Fruit fly (Drosophila melanogaster) whole organism, embryonic: ENCODE measurements around the gene Kaz-m1.

Source experiments
- Adf1 ChIP-seq: fragments of 200-800 bp; sonication (Bioruptor generic); IDR thresholded peaks from 2 replicates; pipeline ENCODE4 v1.3.6; 2022; ENCODE audit warnings: missing biosample characterization, missing genetic modification characterization
- Atf6 ChIP-seq: fragments of 200-800 bp; sonication (Bioruptor generic); IDR thresholded peaks from 2 replicates; pipeline ENCODE4 v1.3.6; 2022; ENCODE audit warnings: missing biosample characterization, missing genetic modification characterization
- Awh ChIP-seq: fragments of 200-800 bp; sonication (Bioruptor generic); IDR thresholded peaks from 2 replicates; pipeline ENCODE4, ENCODE4 v1.3.6; 2022; ENCODE audit warnings: missing biosample characterization, missing genetic modification characterization
- Bdp1 ChIP-seq: fragments of 200-800 bp; sonication (Bioruptor generic); optimal IDR thresholded peaks from 3 replicates; lab custom pipeline; 2016; ENCODE audit warnings: missing biosample characterization, missing genetic modification characterization
- Bteb2 ChIP-seq: fragments of 200-800 bp; sonication (Bioruptor generic); optimal IDR thresholded peaks from 2 replicates; lab custom pipeline; 2016; ENCODE audit warnings: missing biosample characterization, missing genetic modification characterization
- CG10321 ChIP-seq: fragments of 200-800 bp; sonication (Bioruptor generic); IDR thresholded peaks from 2 replicates; pipeline ENCODE4 v1.3.6; 2022; ENCODE audit warnings: missing biosample characterization, missing genetic modification characterization
- CG10366 ChIP-seq: fragments of 200-800 bp; sonication (Bioruptor generic); IDR thresholded peaks from 2 replicates; pipeline ENCODE4 v1.3.6; 2022; ENCODE audit warnings: missing biosample characterization, missing genetic modification characterization
- CG10959 ChIP-seq: fragments of 200-800 bp; sonication (Bioruptor generic); IDR thresholded peaks from 2 replicates; pipeline ENCODE4 v1.3.6; 2022; ENCODE audit warnings: missing biosample characterization, missing genetic modification characterization
- CG11093 ChIP-seq: fragments of 200-800 bp; sonication (Bioruptor generic); IDR thresholded peaks from 3 replicates; pipeline ENCODE4 v1.3.6; 2022; ENCODE audit warnings: missing biosample characterization, missing genetic modification characterization
- CG11560 ChIP-seq: fragments of 200-800 bp; sonication (Bioruptor generic); IDR thresholded peaks from 3 replicates; pipeline ENCODE4 v1.3.6; 2022; ENCODE audit warnings: missing biosample characterization, missing genetic modification characterization
- CG1233 ChIP-seq: fragments of 200-800 bp; sonication (Bioruptor generic); optimal IDR thresholded peaks from 4 replicates; lab custom pipeline; 2018; ENCODE audit warnings: missing biosample characterization, mild to moderate bottlenecking, missing genetic modification characterization
- CG14860 ChIP-seq: fragments of 200-800 bp; sonication (Bioruptor generic); IDR thresholded peaks from 3 replicates; pipeline ENCODE4 v1.3.6; 2022; ENCODE audit warnings: missing biosample characterization, missing genetic modification characterization; ENCODE audit not compliant: partially characterized antibody
- CG16815 ChIP-seq: fragments of 200-800 bp; sonication (Bioruptor generic); optimal IDR thresholded peaks from 3 replicates; lab custom pipeline; 2017; ENCODE audit warnings: missing biosample characterization, mild to moderate bottlenecking, missing genetic modification characterization
- CG17829 ChIP-seq: fragments of 200-800 bp; optimal IDR thresholded peaks from 2 replicates; lab custom pipeline; 2019; ENCODE audit warnings: missing biosample characterization, mild to moderate bottlenecking, missing genetic modification characterization, moderate library complexity
- CG2875 ChIP-seq: fragments of 200-800 bp; sonication (Bioruptor generic); optimal IDR thresholded peaks from 2 replicates; lab custom pipeline; 2017; ENCODE audit warnings: missing biosample characterization, mild to moderate bottlenecking, missing genetic modification characterization, missing genetic modification reagents
- CG30020 ChIP-seq: fragments of 200-800 bp; optimal IDR thresholded peaks from 2 replicates; lab custom pipeline; 2019; ENCODE audit warnings: missing biosample characterization, mild to moderate bottlenecking, missing genetic modification characterization, moderate library complexity
- CG32767 ChIP-seq: fragments of 200-800 bp; sonication (Bioruptor generic); IDR thresholded peaks from 2 replicates; pipeline ENCODE4 v1.3.6; 2022; ENCODE audit warnings: missing biosample characterization, missing genetic modification characterization
- CG34422 ChIP-seq: fragments of 200-800 bp; sonication (Bioruptor generic); IDR thresholded peaks from 3 replicates; pipeline ENCODE4 v1.3.6; 2022; ENCODE audit warnings: missing biosample characterization, missing genetic modification characterization
- CG4617 ChIP-seq: fragments of 200-800 bp; sonication (Bioruptor generic); optimal IDR thresholded peaks from 3 replicates; lab custom pipeline; 2016; ENCODE audit warnings: missing biosample characterization, missing genetic modification characterization, borderline replicate concordance
- CG4707 ChIP-seq: fragments of 200-800 bp; sonication (Bioruptor generic); optimal IDR thresholded peaks from 2 replicates; lab custom pipeline; 2018; ENCODE audit warnings: missing biosample characterization, mild to moderate bottlenecking, missing genetic modification characterization, moderate library complexity
- CG4820 ChIP-seq: fragments of 200-800 bp; sonication (Bioruptor generic); optimal IDR thresholded peaks from 3 replicates; lab custom pipeline; 2016; ENCODE audit warnings: missing biosample characterization, missing genetic modification characterization
- CG5953 ChIP-seq: fragments of 200-800 bp; sonication (Bioruptor generic); IDR thresholded peaks from 2 replicates; pipeline ENCODE4 v1.3.6; 2022; ENCODE audit warnings: missing biosample characterization, missing genetic modification characterization
- CG6813 ChIP-seq: fragments of 200-800 bp; sonication (Bioruptor generic); optimal IDR thresholded peaks from 2 replicates; lab custom pipeline; 2017; ENCODE audit warnings: missing biosample characterization, missing genetic modification characterization, mild to moderate bottlenecking, moderate library complexity, missing genetic modification reagents
- CG6854 ChIP-seq: fragments of 200-800 bp; sonication (Bioruptor generic); optimal IDR thresholded peaks from 3 replicates; lab custom pipeline; 2017; ENCODE audit warnings: missing biosample characterization, mild to moderate bottlenecking, missing genetic modification characterization
- CG7987 ChIP-seq: fragments of 200-800 bp; sonication (Bioruptor generic); optimal IDR thresholded peaks from 2 replicates; lab custom pipeline; 2018; ENCODE audit warnings: missing biosample characterization, mild to moderate bottlenecking, missing genetic modification characterization, moderate library complexity
- Chrac-16 ChIP-seq: fragments of 200-800 bp; sonication (Bioruptor generic); optimal IDR thresholded peaks from 3 replicates; lab custom pipeline; 2016; ENCODE audit warnings: missing biosample characterization, missing genetic modification characterization
- Dll ChIP-seq: fragments of 200-800 bp; sonication (Bioruptor generic); IDR thresholded peaks from 4 replicates; pipeline ENCODE4 v1.3.6; 2022; ENCODE audit warnings: missing biosample characterization, missing genetic modification characterization; ENCODE audit not compliant: partially characterized antibody
- Fer2 ChIP-seq: fragments of 200-800 bp; sonication (Bioruptor generic); optimal IDR thresholded peaks from 2 replicates; lab custom pipeline; 2018; ENCODE audit warnings: missing biosample characterization, mild to moderate bottlenecking, missing genetic modification characterization, moderate library complexity
- NK7.1 ChIP-seq: fragments of 200-800 bp; sonication (Bioruptor generic); optimal IDR thresholded peaks from 3 replicates; lab custom pipeline; 2016; ENCODE audit warnings: missing biosample characterization, missing genetic modification characterization
- Ptx1 ChIP-seq: fragments of 200-800 bp; sonication (Bioruptor generic); IDR thresholded peaks from 2 replicates; pipeline ENCODE4 v1.3.6; 2022; ENCODE audit warnings: missing biosample characterization, missing genetic modification characterization
- Six4 ChIP-seq: fragments of 200-800 bp; sonication (Bioruptor generic); optimal IDR thresholded peaks from 2 replicates; lab custom pipeline; 2016; ENCODE audit warnings: missing biosample characterization, missing genetic modification characterization
- Vsx1 ChIP-seq: fragments of 200-800 bp; sonication (Bioruptor generic); optimal IDR thresholded peaks from 2 replicates; lab custom pipeline; 2017; ENCODE audit warnings: missing biosample characterization, mild to moderate bottlenecking, missing genetic modification characterization, missing genetic modification reagents
- ash1 ChIP-seq: fragments of 200-800 bp; sonication (Bioruptor generic); optimal IDR thresholded peaks from 2 replicates; lab custom pipeline; 2018; ENCODE audit warnings: missing biosample characterization, mild to moderate bottlenecking, missing genetic modification characterization
- br ChIP-seq: fragments of >200 bp; optimal IDR thresholded peaks from 2 replicates; lab custom pipeline; 2017
- chif ChIP-seq, 2 experiments: fragments of 200-800 bp; sonication (Bioruptor generic); optimal IDR thresholded peaks; 3 replicates each; lab custom pipeline; 2016; ENCODE audit warnings: missing biosample characterization in 2 of 2, missing genetic modification characterization in 2 of 2
- crol ChIP-seq: fragments of 200-800 bp; sonication (Bioruptor generic); IDR thresholded peaks from 2 replicates; pipeline ENCODE4 v1.3.6; 2022; ENCODE audit warnings: missing biosample characterization, missing genetic modification characterization
- da ChIP-seq: fragments of 200-800 bp; sonication (Bioruptor generic); optimal IDR thresholded peaks from 2 replicates; lab custom pipeline; 2016; ENCODE audit warnings: missing biosample characterization, missing genetic modification characterization
- dati ChIP-seq: fragments of 200-800 bp; sonication (Bioruptor generic); IDR thresholded peaks from 2 replicates; pipeline ENCODE4 v1.3.6; 2022; ENCODE audit warnings: missing biosample characterization, missing genetic modification characterization
- disco-r ChIP-seq: fragments of 200-800 bp; sonication (Bioruptor generic); optimal IDR thresholded peaks from 2 replicates; lab custom pipeline; 2016; ENCODE audit warnings: missing biosample characterization, missing genetic modification characterization
- grn ChIP-seq: fragments of 200-800 bp; sonication (Bioruptor generic); optimal IDR thresholded peaks from 3 replicates; lab custom pipeline; 2017; ENCODE audit warnings: missing biosample characterization, missing genetic modification characterization
- inv ChIP-seq: fragments of 200-800 bp; sonication (Bioruptor generic); IDR thresholded peaks from 2 replicates; pipeline ENCODE4 v1.3.6; 2022; ENCODE audit warnings: missing biosample characterization, missing genetic modification characterization; ENCODE audit not compliant: partially characterized antibody
- peb ChIP-seq: fragments of 200-800 bp; sonication (Bioruptor generic); IDR thresholded peaks from 2 replicates; pipeline ENCODE4 v1.3.6; 2022; ENCODE audit warnings: missing biosample characterization, missing genetic modification characterization
- pros ChIP-seq: fragments of 200-800 bp; sonication (Bioruptor generic); optimal IDR thresholded peaks from 3 replicates; lab custom pipeline; 2019; ENCODE audit warnings: missing biosample characterization, mild to moderate bottlenecking, missing genetic modification characterization, moderate library complexity
- pum ChIP-seq: fragments of 200-800 bp; sonication (Bioruptor generic); optimal IDR thresholded peaks from 2 replicates; lab custom pipeline; 2016; ENCODE audit warnings: missing biosample characterization, missing genetic modification characterization
- schlank ChIP-seq: fragments of 200-800 bp; sonication (Bioruptor generic); optimal IDR thresholded peaks from 2 replicates; lab custom pipeline; 2018; ENCODE audit warnings: missing biosample characterization, mild to moderate bottlenecking, missing genetic modification characterization
- tll ChIP-seq, 2 experiments: fragments of 200-800 bp in 1 of 2; fragments of >200 bp in 1 of 2; sonication (Bioruptor generic) in 1 of 2; optimal IDR thresholded peaks; 2 replicates each; lab custom pipeline; 2017 to 2019; ENCODE audit warnings: missing biosample characterization in 2 of 2, missing genetic modification characterization in 2 of 2, mild to moderate bottlenecking in 1 of 2, moderate library complexity in 1 of 2
- vnd ChIP-seq: fragments of 200-800 bp; sonication (Bioruptor generic); IDR thresholded peaks from 3 replicates; pipeline ENCODE4 v1.3.6; 2022; ENCODE audit warnings: missing biosample characterization, missing genetic modification characterization; ENCODE audit not compliant: partially characterized antibody
- vvl ChIP-seq: fragments of 200-800 bp; sonication (Bioruptor generic); IDR thresholded peaks from 2 replicates; pipeline ENCODE4 v1.3.6; 2022; ENCODE audit warnings: missing biosample characterization, missing genetic modification characterization
- zfh2 ChIP-seq: fragments of 200-800 bp; sonication (Bioruptor generic); optimal IDR thresholded peaks from 2 replicates; lab custom pipeline; 2016; ENCODE audit warnings: missing biosample characterization, missing genetic modification characterization

Gene Kaz-m1

DNA sequence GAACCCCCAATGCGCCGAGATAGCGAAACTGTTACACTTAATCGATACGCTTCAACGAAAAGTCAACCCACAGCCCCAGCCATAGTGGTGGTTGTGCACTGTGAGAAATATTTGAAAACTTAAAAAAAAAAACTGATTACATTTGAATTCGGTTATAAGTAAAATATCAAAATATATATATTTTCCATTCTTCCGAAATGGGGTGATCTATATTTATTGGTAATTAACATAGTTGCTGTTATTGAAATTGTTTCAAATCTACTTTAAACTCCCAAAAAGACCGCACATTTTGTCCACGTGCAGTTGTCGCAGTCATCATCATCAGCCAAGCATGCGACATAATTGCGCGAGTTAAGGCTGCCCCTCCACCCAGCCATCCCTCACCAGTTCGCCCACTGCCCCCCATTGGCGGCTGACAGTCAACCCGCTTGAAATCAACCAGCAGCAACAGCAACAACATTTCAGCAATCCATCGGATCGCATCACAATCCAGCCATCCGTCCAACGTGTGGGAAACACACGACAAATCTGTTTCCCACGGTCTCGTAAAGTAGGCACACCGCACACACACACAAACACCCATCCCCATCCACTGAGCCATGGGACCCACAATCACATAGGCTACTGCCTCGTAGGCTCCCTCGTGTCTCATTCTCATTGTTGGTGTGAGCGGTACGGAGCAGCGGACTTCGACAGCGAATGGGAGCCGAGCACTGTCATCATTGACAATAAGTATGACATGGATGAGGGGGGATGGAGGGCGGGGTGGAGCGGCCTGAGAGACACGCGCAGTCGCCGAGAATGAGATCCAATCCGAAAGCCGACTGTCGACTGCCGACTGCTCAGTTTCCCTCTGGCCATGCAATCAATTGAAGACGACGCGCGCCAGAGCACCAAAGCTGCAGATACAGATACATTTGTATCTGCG is 6.0 kb downstream of the Kaz-m1 start (continued):
- TF ChIP-seq NK7.1 (GFP tag; lab: Kevin White, UChicago) (no peak), Vsx1 (GFP tag; lab: Kevin White, UChicago) (peak; percentile 51), Dll (GFP tag; lab: Robert Waterston, UW) (peak; percentile 24; the same call in 1 of the 4 replicates), Adf1 (GFP tag; lab: Robert Waterston, UW) (peak; percentile 88), zfh2 (no peak), CG4617 (GFP tag; lab: Kevin White, UChicago) (no peak), peb (GFP tag; lab: Robert Waterston, UW) (0 out of 2 replicates have a peak, but pooled peaks have one; percentile 8), pros (GFP tag; lab: Kevin White, UChicago) (peak; percentile 91), crol (peak; percentile 100), CG5953 (GFP tag; lab: Robert Waterston, UW) (0 out of 2 replicates have a peak, but pooled peaks have one; percentile 26), inv (no peak), Chrac-16 (GFP tag; lab: Kevin White, UChicago) (peak; percentile 70), Bteb2 (no peak), vnd (GFP tag; lab: Robert Waterston, UW) (no peak), tll (GFP tag; optimal IDR thresholded peaks at IDR 0.05; lab: Kevin White, UChicago) (no peak), CG6813 (peak; percentile 62), CG10366 (GFP tag; lab: Robert Waterston, UW) (peak; percentile 63), CG11560 (tag; lab: Robert Waterston, UW) (no peak), CG7987 (GFP tag; lab: Kevin White, UChicago) (peak; percentile 22), Fer2 (peak; percentile 8), Six4 (GFP tag; lab: Kevin White, UChicago) (peak; percentile 34), br (lab: Kevin White, UChicago) (no peak), CG32767 (GFP tag; lab: Robert Waterston, UW) (no peak), Atf6 (GFP tag; lab: Robert Waterston, UW) (no peak), da (no peak), pum (no peak), dati (GFP tag; lab: Robert Waterston, UW) (no peak; the same call in 1 of the 2 replicates), grn (GFP tag; lab: Kevin White, UChicago) (no peak), ash1 (no peak), CG10959 (no peak), Bdp1 (GFP tag; lab: Kevin White, UChicago) (no peak), CG6854 (GFP tag; lab: Kevin White, UChicago) (peak; percentile 49), CG4820 (GFP tag; lab: Kevin White, UChicago) (peak; percentile 56), CG10321 (GFP tag; lab: Robert Waterston, UW) (no peak), vvl (GFP tag; lab: Robert Waterston, UW) (peak; percentile 62), CG30020 (tag; lab: Kevin White, UChicago) (no peak), CG2875 (GFP tag; lab: Kevin White, UChicago) (peak; percentile 55), CG1233 (GFP tag; lab: Kevin White, UChicago) (peak; percentile 5), CG4707 (GFP tag; lab: Kevin White, UChicago) (peak; percentile 2), Awh (GFP tag; lab: Robert Waterston, UW) (0 out of 2 replicates have a peak, but pooled peaks have one; percentile 39), chif (GFP tag; optimal IDR thresholded peaks at IDR 0.05; lab: Kevin White, UChicago) (peak; percentile 30 to 48), CG16815 (GFP tag; lab: Kevin White, UChicago) (peak; percentile 49), CG34422 (GFP tag; lab: Robert Waterston, UW) (no peak; the same call in 2 of the 3 replicates), CG14860 (GFP tag; lab: Robert Waterston, UW) (no peak), disco-r (no peak), CG17829 (peak; percentile 58), CG11093 (GFP tag; lab: Robert Waterston, UW) (0 out of 3 replicates have a peak, but pooled peaks have one; percentile 35), schlank (tag; lab: Kevin White, UChicago) (no peak), Ptx1 (GFP tag; lab: Robert Waterston, UW) (peak; percentile 75)
